Fruit fly (Drosophila melanogaster) Kc167 (cell line): ENCODE measurements around the gene gry.

Experiments used
- Myc ChIP-seq: fragments of >200 bp; optimal IDR thresholded peaks from 2 replicates; lab custom pipeline; 2017; ENCODE audit warnings: missing external identifiers
- h ChIP-seq: fragments of >200 bp; optimal IDR thresholded peaks from 3 replicates; lab custom pipeline; 2018; ENCODE audit warnings: missing external identifiers
- insv ChIP-seq: fragments of >200 bp; optimal IDR thresholded peaks from 3 replicates; lab custom pipeline; 2018; ENCODE audit warnings: missing external identifiers
- psq ChIP-seq: fragments of >200 bp; optimal IDR thresholded peaks from 2 replicates; lab custom pipeline; 2017; ENCODE audit warnings: missing external identifiers
- ttk ChIP-seq: sonication (Bioruptor generic); optimal IDR thresholded peaks from 2 replicates; lab custom pipeline; 2017; ENCODE audit warnings: missing external identifiers

DNA sequence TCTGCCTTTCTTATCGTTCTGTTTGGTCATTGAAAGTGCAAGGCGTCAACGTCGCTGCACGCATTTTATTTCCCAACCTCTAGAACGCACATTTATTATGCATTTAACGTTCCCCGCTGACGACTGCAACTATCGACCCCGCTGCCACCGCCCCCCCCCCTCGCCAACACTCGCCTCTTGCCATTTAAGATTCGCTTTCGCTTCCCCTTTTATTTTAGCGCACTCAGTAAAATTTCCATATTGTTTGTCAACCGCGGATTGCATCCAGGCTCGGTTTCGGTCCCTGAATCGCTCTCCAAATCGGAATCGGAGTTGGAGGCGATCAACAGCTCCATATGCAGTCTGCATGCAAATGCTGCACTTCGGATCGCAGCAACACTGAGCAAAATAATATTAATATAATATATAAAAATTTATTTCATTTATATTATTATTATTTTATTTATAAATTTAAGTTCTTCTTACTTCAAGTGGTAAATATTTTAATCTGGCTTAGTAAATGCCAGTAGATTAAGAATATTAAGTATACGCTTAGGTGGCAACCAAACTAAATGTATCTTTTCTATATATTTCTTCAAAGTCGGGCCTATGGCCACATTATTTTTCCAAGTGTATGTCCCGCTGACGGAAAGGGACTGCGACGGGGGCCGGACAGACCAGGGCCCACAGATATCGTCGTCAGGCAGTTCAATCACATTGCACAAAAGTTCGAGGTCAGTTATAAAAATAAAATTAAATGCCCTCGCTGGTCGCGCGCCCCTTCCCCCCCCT, 41.9 kb downstream of the gry start:
- no peak for TF ChIP-seq h
- TF ChIP-seq psq (lab: Kevin White, UChicago): no peak
- TF ChIP-seq insv (lab: Kevin White, UChicago): no peak
- no peak for TF ChIP-seq Myc (lab: Kevin White, UChicago)
- TF ChIP-seq ttk: no peak
